Fruit fly (Drosophila melanogaster) whole organism, embryonic: ENCODE results near the gene CG5214.
A peak's percentile ranks its signal among the peaks of the same experiment; 100 is the strongest.

Experiments used
- Atf3 ChIP-seq: fragments of 200-800 bp; sonication (Bioruptor generic); optimal IDR thresholded peaks from 3 replicates; lab custom pipeline; 2016; ENCODE audit warnings: missing biosample characterization, missing genetic modification characterization
- CG11398 ChIP-seq: fragments of 200-800 bp; sonication (Bioruptor generic); optimal IDR thresholded peaks from 2 replicates; lab custom pipeline; 2016; ENCODE audit warnings: missing biosample characterization, missing genetic modification characterization
- CG11456 ChIP-seq: fragments of 200-800 bp; sonication (Bioruptor generic); IDR thresholded peaks from 3 replicates; pipeline ENCODE4 v1.3.6; 2022; ENCODE audit warnings: missing biosample characterization, missing genetic modification characterization
- CG12071 ChIP-seq: fragments of 200-800 bp; sonication (Bioruptor generic); optimal IDR thresholded peaks from 3 replicates; lab custom pipeline; 2018; ENCODE audit warnings: missing biosample characterization, mild to moderate bottlenecking, missing genetic modification characterization
- CG13123 ChIP-seq: fragments of 200-800 bp; sonication (Bioruptor generic); optimal IDR thresholded peaks from 2 replicates; lab custom pipeline; 2016; ENCODE audit warnings: missing biosample characterization, missing genetic modification characterization
- CG13424 ChIP-seq: fragments of 200-800 bp; sonication (Bioruptor generic); optimal IDR thresholded peaks from 2 replicates; lab custom pipeline; 2019; ENCODE audit warnings: missing biosample characterization, mild to moderate bottlenecking, missing genetic modification characterization, moderate library complexity
- CG15073 ChIP-seq: fragments of 200-800 bp; sonication (Bioruptor generic); optimal IDR thresholded peaks from 2 replicates; lab custom pipeline; 2016; ENCODE audit warnings: missing biosample characterization, missing genetic modification characterization
- CG15514 ChIP-seq: fragments of 200-800 bp; sonication (Bioruptor generic); optimal IDR thresholded peaks from 3 replicates; lab custom pipeline; 2017; ENCODE audit warnings: missing biosample characterization, missing genetic modification characterization, mild to moderate bottlenecking, moderate library complexity, missing genetic modification reagents
- CG1603 ChIP-seq: fragments of 200-800 bp; sonication (Bioruptor generic); optimal IDR thresholded peaks from 2 replicates; lab custom pipeline; 2019; ENCODE audit warnings: missing biosample characterization, mild to moderate bottlenecking, missing genetic modification characterization, moderate library complexity
- CG17568 ChIP-seq: fragments of 200-800 bp; sonication (Bioruptor generic); optimal IDR thresholded peaks from 2 replicates; lab custom pipeline; 2018; ENCODE audit warnings: missing biosample characterization, mild to moderate bottlenecking, missing genetic modification characterization, moderate library complexity
- CG31224 ChIP-seq: fragments of 200-800 bp; sonication (Bioruptor generic); IDR thresholded peaks from 2 replicates; pipeline ENCODE4 v1.3.6; 2022; ENCODE audit warnings: missing biosample characterization, missing genetic modification characterization
- CG4404 ChIP-seq: fragments of 200-800 bp; sonication (Bioruptor generic); IDR thresholded peaks from 2 replicates; pipeline ENCODE4 v1.3.6; 2022; ENCODE audit warnings: missing biosample characterization, missing genetic modification characterization
- CG4854 ChIP-seq: fragments of 200-800 bp; sonication (Bioruptor generic); optimal IDR thresholded peaks from 2 replicates; lab custom pipeline; 2016; ENCODE audit warnings: missing biosample characterization, missing genetic modification characterization, inconsistent platforms
- CG5180 ChIP-seq: fragments of 200-800 bp; sonication (Bioruptor generic); optimal IDR thresholded peaks from 3 replicates; lab custom pipeline; 2017; ENCODE audit warnings: missing biosample characterization, missing genetic modification characterization, mild to moderate bottlenecking, moderate library complexity, missing genetic modification reagents
- CG6765 ChIP-seq: fragments of 200-800 bp; sonication (Bioruptor generic); optimal IDR thresholded peaks from 3 replicates; lab custom pipeline; 2017; ENCODE audit warnings: missing biosample characterization, mild to moderate bottlenecking, missing genetic modification characterization
- CG7357 ChIP-seq: fragments of 200-800 bp; sonication (Bioruptor generic); IDR thresholded peaks from 3 replicates; pipeline ENCODE4 v1.3.6; 2022; ENCODE audit warnings: missing biosample characterization, missing genetic modification characterization
- CG7372 ChIP-seq: fragments of 200-800 bp; sonication (Bioruptor generic); IDR thresholded peaks from 2 replicates; pipeline ENCODE4 v1.3.6; 2022; ENCODE audit warnings: missing biosample characterization, missing genetic modification characterization
- CG8281 ChIP-seq: fragments of 200-800 bp; sonication (Bioruptor generic); optimal IDR thresholded peaks from 2 replicates; lab custom pipeline; 2018; ENCODE audit warnings: missing biosample characterization, mild to moderate bottlenecking, missing genetic modification characterization, moderate library complexity
- Dbx ChIP-seq: fragments of 200-800 bp; sonication (Bioruptor generic); IDR thresholded peaks from 3 replicates; pipeline ENCODE4 v1.3.6; 2022; ENCODE audit warnings: missing biosample characterization, missing genetic modification characterization
- Dip3 ChIP-seq: fragments of 200-800 bp; sonication (Bioruptor generic); optimal IDR thresholded peaks from 3 replicates; lab custom pipeline; 2016; ENCODE audit warnings: missing biosample characterization, missing genetic modification characterization
- Dp ChIP-seq: fragments of 200-800 bp; sonication (Bioruptor generic); optimal IDR thresholded peaks from 2 replicates; lab custom pipeline; 2018; ENCODE audit warnings: missing biosample characterization, mild to moderate bottlenecking, missing genetic modification characterization, moderate library complexity
- Ets65A ChIP-seq: fragments of 200-800 bp; sonication (Bioruptor generic); peaks from one replicate; lab custom pipeline; 2016; ENCODE audit warnings: missing biosample characterization, missing genetic modification characterization
- HLH3B ChIP-seq: fragments of 200-800 bp; sonication (Bioruptor generic); IDR thresholded peaks from 2 replicates; pipeline ENCODE4 v1.3.6; 2022; ENCODE audit warnings: missing biosample characterization, missing genetic modification characterization
- Lhr ChIP-seq: fragments of 200-800 bp; sonication (Bioruptor generic); optimal IDR thresholded peaks from 3 replicates; lab custom pipeline; 2017; ENCODE audit warnings: mild to moderate bottlenecking, missing biosample characterization, missing genetic modification reagents, missing genetic modification characterization
- Myb ChIP-seq: fragments of 200-800 bp; sonication (Bioruptor generic); optimal IDR thresholded peaks from 2 replicates; lab custom pipeline; 2016; ENCODE audit warnings: missing biosample characterization, missing genetic modification characterization
- NFAT ChIP-seq: fragments of 200-800 bp; sonication (Bioruptor generic); IDR thresholded peaks from 2 replicates; pipeline ENCODE4 v1.3.6; 2022; ENCODE audit warnings: missing biosample characterization, missing genetic modification characterization
- Nf-YC ChIP-seq: fragments of 200-800 bp; optimal IDR thresholded peaks from 3 replicates; lab custom pipeline; 2019; ENCODE audit warnings: missing biosample characterization, mild to moderate bottlenecking, missing genetic modification characterization, moderate library complexity
- Sox100B ChIP-seq: fragments of 200-800 bp; sonication (Bioruptor generic); optimal IDR thresholded peaks from 3 replicates; lab custom pipeline; 2018; ENCODE audit warnings: missing biosample characterization, mild to moderate bottlenecking, missing genetic modification characterization
- Spps ChIP-seq: fragments of 200-800 bp; sonication (Bioruptor generic); optimal IDR thresholded peaks from 2 replicates; lab custom pipeline; 2018; ENCODE audit warnings: missing biosample characterization, mild to moderate bottlenecking, missing genetic modification characterization
- Tbp ChIP-seq: fragments of >200 bp; optimal IDR thresholded peaks from 2 replicates; lab custom pipeline; 2018; ENCODE audit warnings: missing biosample characterization, missing genetic modification characterization
- Xrp1 ChIP-seq: fragments of 200-800 bp; sonication (Bioruptor generic); IDR thresholded peaks from 2 replicates; pipeline ENCODE4 v1.3.6; 2022; ENCODE audit warnings: missing biosample characterization, missing genetic modification characterization
- YL-1 ChIP-seq: fragments of 200-800 bp; sonication (Bioruptor generic); optimal IDR thresholded peaks from 3 replicates; lab custom pipeline; 2017; ENCODE audit warnings: missing biosample characterization, mild to moderate bottlenecking, missing genetic modification characterization
- abd-A ChIP-seq: fragments of 200-800 bp; sonication (Bioruptor generic); optimal IDR thresholded peaks from 3 replicates; lab custom pipeline; 2019; ENCODE audit warnings: missing biosample characterization, mild to moderate bottlenecking, missing genetic modification characterization, moderate library complexity
- aop ChIP-seq: fragments of 200-800 bp; sonication (Bioruptor generic); IDR thresholded peaks from 2 replicates; pipeline ENCODE4 v1.3.6; 2022; ENCODE audit warnings: missing biosample characterization, missing genetic modification characterization
- cato ChIP-seq: fragments of 200-800 bp; sonication (Bioruptor generic); optimal IDR thresholded peaks from 2 replicates; lab custom pipeline; 2016; ENCODE audit warnings: missing biosample characterization, missing genetic modification characterization, borderline replicate concordance
- chif ChIP-seq, 2 experiments: fragments of 200-800 bp; sonication (Bioruptor generic); optimal IDR thresholded peaks; 3 replicates each; lab custom pipeline; 2016; ENCODE audit warnings: missing biosample characterization in 2 of 2, missing genetic modification characterization in 2 of 2
- dati ChIP-seq: fragments of 200-800 bp; sonication (Bioruptor generic); IDR thresholded peaks from 2 replicates; pipeline ENCODE4 v1.3.6; 2022; ENCODE audit warnings: missing biosample characterization, missing genetic modification characterization
- dpn ChIP-seq, 2 experiments: fragments of 200-800 bp; sonication (Bioruptor generic); optimal IDR thresholded peaks; 3 replicates each; lab custom pipeline; 2016; ENCODE audit warnings: missing biosample characterization in 2 of 2, missing genetic modification characterization in 2 of 2
- gt ChIP-seq: fragments of 200-800 bp; sonication (Bioruptor generic); IDR thresholded peaks from 2 replicates; pipeline ENCODE4 v1.3.6; 2022; ENCODE audit warnings: missing biosample characterization, missing genetic modification characterization
- h ChIP-seq: fragments of >200 bp; optimal IDR thresholded peaks from 2 replicates; lab custom pipeline; 2017
- insv ChIP-seq, 2 experiments: fragments of 200-800 bp; sonication (Bioruptor generic); optimal IDR thresholded peaks; 3 replicates each; lab custom pipeline; 2016 to 2018; ENCODE audit warnings: missing biosample characterization in 2 of 2, missing genetic modification characterization in 2 of 2
- jumu ChIP-seq: fragments of 200-800 bp; sonication (Bioruptor generic); optimal IDR thresholded peaks from 3 replicates; lab custom pipeline; 2016; ENCODE audit warnings: missing biosample characterization, missing genetic modification characterization
- nerfin-2 ChIP-seq: fragments of 200-800 bp; sonication (Bioruptor generic); IDR thresholded peaks from 2 replicates; pipeline ENCODE4 v1.3.6; 2022; ENCODE audit warnings: missing biosample characterization, missing genetic modification characterization; ENCODE audit not compliant: partially characterized antibody
- pb ChIP-seq: fragments of 200-800 bp; sonication (Bioruptor generic); optimal IDR thresholded peaks from 3 replicates; lab custom pipeline; 2016; ENCODE audit warnings: missing biosample characterization, missing genetic modification characterization
- ranshi ChIP-seq: fragments of 200-800 bp; sonication (Bioruptor generic); IDR thresholded peaks from 2 replicates; pipeline ENCODE4 v1.3.6; 2022; ENCODE audit warnings: missing biosample characterization, missing genetic modification characterization
- sr ChIP-seq: fragments of 200-800 bp; sonication (Bioruptor generic); IDR thresholded peaks from 3 replicates; pipeline ENCODE4 v1.3.6; 2022; ENCODE audit warnings: missing biosample characterization, missing genetic modification characterization
- tgo ChIP-seq: fragments of 200-800 bp; sonication (Bioruptor generic); IDR thresholded peaks from 3 replicates; pipeline ENCODE4 v1.3.6; 2022; ENCODE audit warnings: missing biosample characterization, missing genetic modification characterization
- toy ChIP-seq: fragments of 200-800 bp; sonication (Bioruptor generic); IDR thresholded peaks from 2 replicates; pipeline ENCODE4 v1.3.6; 2022; ENCODE audit warnings: missing biosample characterization, missing genetic modification characterization
- unpg ChIP-seq: fragments of 200-800 bp; sonication (Bioruptor generic); optimal IDR thresholded peaks from 3 replicates; lab custom pipeline; 2018; ENCODE audit warnings: missing biosample characterization, mild to moderate bottlenecking, missing genetic modification characterization, moderate library complexity
- wek ChIP-seq: fragments of 200-800 bp; sonication (Bioruptor generic); optimal IDR thresholded peaks from 3 replicates; lab custom pipeline; 2018; ENCODE audit warnings: missing biosample characterization, mild to moderate bottlenecking, missing genetic modification characterization, moderate library complexity

The CG5214 gene

dm6 chr3R:11211291-11212061 is 32.6 kb upstream of the CG5214 start (continued):
- TF ChIP-seq gt (GFP tag; lab: Robert Waterston, UW) (peak; percentile 33; the same call in 1 of the 2 replicates), CG5180 (GFP tag; lab: Kevin White, UChicago) (peak; percentile 56), YL-1 (GFP tag; lab: Kevin White, UChicago) (peak; percentile 57), h (lab: Kevin White, UChicago) (no peak), Lhr (GFP tag; lab: Kevin White, UChicago) (no peak), Xrp1 (peak; percentile 77), aop (GFP tag; lab: Robert Waterston, UW) (no peak), Nf-YC (peak; percentile 71), NFAT (GFP tag; lab: Robert Waterston, UW) (peak; percentile 87), tgo (peak; percentile 79), Tbp (GFP tag; lab: Kevin White, UChicago) (no peak), wek (GFP tag; lab: Kevin White, UChicago) (no peak), Ets65A (GFP tag; lab: Kevin White, UChicago) (peak; percentile 98), ranshi (GFP tag; lab: Robert Waterston, UW) (peak; percentile 68), CG6765 (peak; percentile 52), CG15514 (peak; percentile 63), Sox100B (peak; percentile 53), jumu (GFP tag; lab: Kevin White, UChicago) (peak; percentile 61), CG11398 (GFP tag; lab: Kevin White, UChicago) (peak; percentile 28), chif (GFP tag; optimal IDR thresholded peaks at IDR 0.05; lab: Kevin White, UChicago) (peak; percentile 55 to 66), CG7357 (GFP tag; lab: Robert Waterston, UW) (peak; percentile 51; the same call in 1 of the 3 replicates), Atf3 (GFP tag; lab: Kevin White, UChicago) (peak; percentile 33), Spps (tag; lab: Kevin White, UChicago) (no peak), dati (GFP tag; lab: Robert Waterston, UW) (no peak), CG12071 (GFP tag; lab: Kevin White, UChicago) (peak; percentile 58), Dp (GFP tag; lab: Kevin White, UChicago) (no peak), pb (peak; percentile 34), CG13424 (tag; lab: Kevin White, UChicago) (peak; percentile 63), nerfin-2 (GFP tag; lab: Robert Waterston, UW) (no peak), CG31224 (GFP tag; lab: Robert Waterston, UW) (peak; percentile 67), abd-A (tag; lab: Kevin White, UChicago) (peak; percentile 82), CG15073 (GFP tag; lab: Kevin White, UChicago) (no peak), CG11456 (GFP tag; lab: Robert Waterston, UW) (peak; percentile 86), CG8281 (tag; lab: Kevin White, UChicago) (peak; percentile 9), CG7372 (GFP tag; lab: Robert Waterston, UW) (peak; percentile 55; the same call in 1 of the 2 replicates), Dip3 (GFP tag; lab: Kevin White, UChicago) (peak; percentile 65), dpn (GFP tag; optimal IDR thresholded peaks at IDR 0.05; lab: Kevin White, UChicago) (peak; percentile 78 to 86), cato (peak; percentile 6), Dbx (peak; percentile 78), HLH3B (GFP tag; lab: Robert Waterston, UW) (peak; percentile 74), CG13123 (GFP tag; lab: Kevin White, UChicago) (no peak), sr (GFP tag; lab: Robert Waterston, UW) (peak; percentile 67; the same call in 2 of the 3 replicates), Myb (GFP tag; lab: Kevin White, UChicago) (peak; percentile 58), toy (GFP tag; lab: Robert Waterston, UW) (peak; percentile 35; the same call in 1 of the 2 replicates), insv (GFP tag; optimal IDR thresholded peaks at IDR 0.05; lab: Kevin White, UChicago) (peak in 1 of 2 experiments; percentile 17), CG4404 (GFP tag; lab: Robert Waterston, UW) (peak; percentile 37; the same call in 1 of the 2 replicates), CG1603 (tag; lab: Kevin White, UChicago) (peak; percentile 63), unpg (GFP tag; lab: Kevin White, UChicago) (peak; percentile 65), CG17568 (peak; percentile 33), CG4854 (peak; percentile 67)
